Worm (Caenorhabditis elegans) whole organism, mixed stage, embryonic: ENCODE data around the gene cwp-1.

ENCODE experiments used
- lin-13 ChIP-seq: fragments of 150-350 bp; optimal IDR thresholded peaks from 2 replicates; lab custom pipeline; 2014; ENCODE audit warnings: missing biosample characterization, missing genetic modification characterization
- snpc-4 ChIP-seq: fragments of 150-350 bp; optimal IDR thresholded peaks from 2 replicates; lab custom pipeline; 2014; ENCODE audit warnings: missing biosample characterization, missing genetic modification characterization
- unc-62 ChIP-seq: fragments of 150-350 bp; optimal IDR thresholded peaks from 2 replicates; lab custom pipeline; 2014; ENCODE audit warnings: missing biosample characterization, missing genetic modification reagents, missing genetic modification characterization
- ztf-11 ChIP-seq: fragments of 150-350 bp; optimal IDR thresholded peaks from 2 replicates; lab custom pipeline; 2014; ENCODE audit warnings: missing biosample characterization, missing genetic modification characterization

DNA sequence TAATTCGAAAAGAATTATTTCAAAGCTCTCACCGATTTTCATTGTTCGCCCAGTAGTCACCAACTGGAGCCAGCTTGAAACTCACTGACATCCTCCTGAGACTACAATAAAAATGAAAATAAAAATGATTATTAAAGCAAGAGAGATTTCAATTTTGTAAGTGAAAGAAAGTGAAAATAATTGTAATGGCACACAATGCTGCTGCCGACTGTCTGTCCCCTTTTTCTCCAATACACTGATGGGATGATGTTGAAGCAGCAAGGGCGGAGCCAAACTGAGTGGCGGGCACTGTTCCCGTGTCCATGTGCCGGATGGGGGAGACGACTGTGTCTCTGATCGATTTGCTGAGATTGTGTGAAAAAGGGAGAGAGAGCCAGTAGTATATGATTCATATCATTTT, 6.8 kb downstream of the cwp-1 start, which contains the start of gene C37H5.14:
- TF ChIP-seq ztf-11 (tag; lab: Kevin White, UChicago) (no peak), unc-62 (GFP tag; lab: Kevin White, UChicago) (no peak), snpc-4 (tag; lab: Kevin White, UChicago) (no peak), lin-13 (tag; lab: Kevin White, UChicago) (no peak)
